Fruit fly (Drosophila melanogaster): ENCODE results near the gene CG8132.
A peak's percentile ranks its signal among the peaks of the same experiment; 100 is the strongest.

CG8132 gene

DNA sequence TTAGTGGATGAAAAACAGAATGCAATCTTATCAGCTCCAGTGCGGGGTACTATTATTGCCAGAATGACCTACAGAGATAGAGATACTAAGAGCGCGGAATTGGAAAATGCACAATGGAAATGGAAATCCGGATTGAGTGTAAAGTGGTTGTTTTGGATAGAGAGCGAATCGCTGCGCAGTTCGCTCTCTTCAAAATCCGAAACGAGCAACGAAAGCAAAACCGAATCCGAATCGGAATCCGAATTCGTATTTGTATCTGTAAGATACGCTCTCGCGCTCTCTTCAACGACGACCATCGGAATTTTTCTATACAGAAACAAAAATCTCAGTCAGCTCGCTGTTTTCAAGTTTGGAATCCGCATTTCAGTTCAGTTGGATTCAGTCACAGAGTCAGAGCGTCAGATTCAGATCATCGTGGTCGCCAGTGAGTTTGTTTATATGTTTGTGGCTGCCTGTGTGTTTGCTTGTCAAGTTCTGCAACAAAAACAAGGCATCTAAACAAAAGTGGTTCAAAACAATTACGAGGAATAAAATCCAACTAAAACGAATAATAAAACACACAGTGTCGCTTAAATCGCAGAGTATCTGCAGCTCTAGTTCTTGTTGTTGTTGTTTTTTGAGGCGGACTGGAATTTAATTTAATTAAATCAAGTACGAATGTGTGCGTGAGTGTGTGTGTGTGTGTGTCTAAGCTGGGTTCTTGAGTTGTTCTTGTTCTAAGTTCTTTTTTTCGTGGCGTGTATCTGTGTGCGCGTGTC lies 16.5 kb downstream of the CG8132 start, which contains the start of gene ps (continued):
- TF ChIP-seq CG6808 (GFP tag; optimal IDR thresholded peaks at IDR 0.05) (no peak), pdm3 (GFP tag; optimal IDR thresholded peaks at IDR 0.05) (no peak), net (GFP tag; optimal IDR thresholded peaks at IDR 0.05) (no peak), CG3919 (GFP tag; optimal IDR thresholded peaks at IDR 0.05) (no peak), cyc (GFP tag; optimal IDR thresholded peaks at IDR 0.05) (no peak), CG1621 (tag; optimal IDR thresholded peaks at IDR 0.05) (peak; percentile 49), esn (GFP tag; optimal IDR thresholded peaks at IDR 0.05) (peak; percentile 42), fd59A (GFP tag; optimal IDR thresholded peaks at IDR 0.05) (no peak), Sox14 (GFP tag; optimal IDR thresholded peaks at IDR 0.05) (peak; percentile 54), CG16779 (tag; optimal IDR thresholded peaks at IDR 0.05) (peak; percentile 60)

dm6 chr3R:9418373-9419299 lies 17.3 kb downstream of the CG8132 start:
- TF ChIP-seq Eip78C (GFP tag): peak; percentile 82
- TF ChIP-seq vri (GFP tag; optimal IDR thresholded peaks at IDR 0.05): peak; percentile 64
- TF ChIP-seq fkh (GFP tag; optimal IDR thresholded peaks at IDR 0.05): peak; percentile 9
- TF ChIP-seq Eip93F (GFP tag; optimal IDR thresholded peaks at IDR 0.05): peak; percentile 32
- TF ChIP-seq CG16779 (tag; optimal IDR thresholded peaks at IDR 0.05): no peak

- TF ChIP-seq fd85E (GFP tag; optimal IDR thresholded peaks at IDR 0.05): peak; percentile 59
- no peak for TF ChIP-seq acj6 (GFP tag; optimal IDR thresholded peaks at IDR 0.05)
- TF ChIP-seq Sox102F (GFP tag; optimal IDR thresholded peaks at IDR 0.05): peak; percentile 34
- no peak for TF ChIP-seq fkh (GFP tag; optimal IDR thresholded peaks at IDR 0.05)
- TF ChIP-seq fd59A (GFP tag; optimal IDR thresholded peaks at IDR 0.05): no peak
- no peak for TF ChIP-seq Ets96B (tag; optimal IDR thresholded peaks at IDR 0.05)
- TF ChIP-seq Eip75B (GFP tag; optimal IDR thresholded peaks at IDR 0.05): peak; percentile 14
- TF ChIP-seq dac (GFP tag; optimal IDR thresholded peaks at IDR 0.05): peak; percentile 9
- TF ChIP-seq Eip78C (GFP tag): peak; percentile 74
- peak; percentile 49 for TF ChIP-seq CG16779 (tag; optimal IDR thresholded peaks at IDR 0.05)
- TF ChIP-seq Gug (GFP tag; IDR thresholded peaks at IDR 0.05): no peak
- peak; percentile 65 for TF ChIP-seq vri (GFP tag; optimal IDR thresholded peaks at IDR 0.05)
- peak; percentile 76 for TF ChIP-seq Sox14 (GFP tag; optimal IDR thresholded peaks at IDR 0.05)
- TF ChIP-seq esn (GFP tag; optimal IDR thresholded peaks at IDR 0.05): peak; percentile 1
- TF ChIP-seq CG6854 (GFP tag; optimal IDR thresholded peaks at IDR 0.05): peak; percentile 62
- TF ChIP-seq dsx (GFP tag; optimal IDR thresholded peaks at IDR 0.05; ENCODE audit: poor library complexity, severe bottlenecking): peak; percentile 11
- no peak for TF ChIP-seq Hr39 (GFP tag; optimal IDR thresholded peaks at IDR 0.05)
- peak; percentile 3 for TF ChIP-seq CG3919 (GFP tag; optimal IDR thresholded peaks at IDR 0.05)
- TF ChIP-seq net (GFP tag; optimal IDR thresholded peaks at IDR 0.05): peak; percentile 26
- TF ChIP-seq Lpt (GFP tag; optimal IDR thresholded peaks at IDR 0.05): peak; percentile 19
Observed at dm6 chr3R:9419300-9419652, 18.0 kb downstream of the CG8132 start.

- no peak for TF ChIP-seq vri (GFP tag; optimal IDR thresholded peaks at IDR 0.05)
- TF ChIP-seq CG8119 (GFP tag; IDR thresholded peaks at IDR 0.05): peak; percentile 71
- peak; percentile 68 for TF ChIP-seq Hr4 (GFP tag; optimal IDR thresholded peaks at IDR 0.05)
- peak; percentile 66 for TF ChIP-seq CG15336 (GFP tag; IDR thresholded peaks at IDR 0.05)
- no peak for TF ChIP-seq spab (GFP tag; optimal IDR thresholded peaks at IDR 0.05)
- TF ChIP-seq Hr38 (GFP tag; optimal IDR thresholded peaks at IDR 0.05): no peak
- no peak for TF ChIP-seq CG6854 (GFP tag; optimal IDR thresholded peaks at IDR 0.05)
- TF ChIP-seq CG6808 (GFP tag; optimal IDR thresholded peaks at IDR 0.05): no peak
- peak; percentile 46 for TF ChIP-seq net (GFP tag; optimal IDR thresholded peaks at IDR 0.05)
- no peak for TF ChIP-seq CG8632 (GFP tag; optimal IDR thresholded peaks at IDR 0.05)
- peak; percentile 15 for TF ChIP-seq Met (GFP tag; optimal IDR thresholded peaks at IDR 0.05)
- TF ChIP-seq CG1621 (tag; optimal IDR thresholded peaks at IDR 0.05): no peak
- TF ChIP-seq CG3919 (GFP tag; optimal IDR thresholded peaks at IDR 0.05): peak; percentile 37
- TF ChIP-seq Lpt (GFP tag; optimal IDR thresholded peaks at IDR 0.05): no peak
- TF ChIP-seq Ets96B (tag; optimal IDR thresholded peaks at IDR 0.05): peak; percentile 0
- TF ChIP-seq Hr39 (GFP tag; optimal IDR thresholded peaks at IDR 0.05): no peak
- TF ChIP-seq Sox102F (GFP tag; optimal IDR thresholded peaks at IDR 0.05): no peak
- TF ChIP-seq Ets21C (GFP tag; optimal IDR thresholded peaks at IDR 0.05): no peak
- TF ChIP-seq salr (GFP tag; optimal IDR thresholded peaks at IDR 0.05): peak in 1 of 2 experiments; percentile 14
- TF ChIP-seq CG10669 (GFP tag; optimal IDR thresholded peaks at IDR 0.05): peak; percentile 35
- TF ChIP-seq CG6163 (GFP tag; IDR thresholded peaks at IDR 0.05): peak; percentile 45; the same call in 1 of the 3 replicates
- peak; percentile 56 for TF ChIP-seq OdsH (GFP tag; optimal IDR thresholded peaks at IDR 0.05)
- TF ChIP-seq CG9139 (GFP tag; optimal IDR thresholded peaks at IDR 0.05): no peak
Observed at dm6 chr3R:9420439-9421234, 19.3 kb downstream of the CG8132 start.
